Fruit fly (Drosophila melanogaster) whole organism, adult: Measurements from ENCODE around the gene CG17349.

Experiments used
- CG11617 ChIP-seq: fragments of 200-800 bp; sonication (Bioruptor generic); optimal IDR thresholded peaks from 2 replicates; lab custom pipeline; 2017; ENCODE audit warnings: mild to moderate bottlenecking, missing biosample characterization, missing genetic modification reagents, missing genetic modification characterization
- CG14711 ChIP-seq: fragments of 200-800 bp; sonication (Bioruptor generic); optimal IDR thresholded peaks from 2 replicates; lab custom pipeline; 2018; ENCODE audit warnings: missing biosample characterization, mild to moderate bottlenecking, missing genetic modification characterization, moderate library complexity
- CG1620 ChIP-seq: fragments of 200-800 bp; sonication (Bioruptor generic); optimal IDR thresholded peaks from 2 replicates; lab custom pipeline; 2016; ENCODE audit warnings: missing biosample characterization, missing genetic modification characterization
- CG33017 ChIP-seq: fragments of 200-800 bp; sonication (Bioruptor generic); optimal IDR thresholded peaks from 2 replicates; lab custom pipeline; 2018; ENCODE audit warnings: missing biosample characterization, mild to moderate bottlenecking, missing genetic modification characterization, moderate library complexity
- CG5204 ChIP-seq: fragments of 200-800 bp; sonication (Bioruptor generic); optimal IDR thresholded peaks from 2 replicates; lab custom pipeline; 2016; ENCODE audit warnings: missing biosample characterization, missing genetic modification characterization
- CG7045 ChIP-seq: fragments of 200-800 bp; sonication (Bioruptor generic); optimal IDR thresholded peaks from 2 replicates; lab custom pipeline; 2017; ENCODE audit warnings: missing biosample characterization, mild to moderate bottlenecking, missing genetic modification characterization
- CG7101 ChIP-seq: fragments of 200-800 bp; sonication (Bioruptor generic); optimal IDR thresholded peaks from 2 replicates; lab custom pipeline; 2018; ENCODE audit warnings: missing biosample characterization, mild to moderate bottlenecking, missing genetic modification characterization, moderate library complexity
- Clk ChIP-seq: fragments of 200-800 bp; sonication (Bioruptor generic); optimal IDR thresholded peaks from 2 replicates; lab custom pipeline; 2017; ENCODE audit warnings: missing biosample characterization, missing genetic modification characterization
- Crg-1 ChIP-seq: fragments of 200-800 bp; sonication (Bioruptor generic); optimal IDR thresholded peaks from 2 replicates; lab custom pipeline; 2016; ENCODE audit warnings: missing biosample characterization, missing genetic modification characterization
- Hr96 ChIP-seq: fragments of 200-800 bp; sonication (Bioruptor generic); optimal IDR thresholded peaks from 2 replicates; lab custom pipeline; 2016; ENCODE audit warnings: missing biosample characterization, missing genetic modification characterization
- Mnt ChIP-seq: fragments of 200-800 bp; sonication (Bioruptor generic); optimal IDR thresholded peaks from 2 replicates; lab custom pipeline; 2016; ENCODE audit warnings: missing biosample characterization, mild to moderate bottlenecking, missing genetic modification characterization
- bab1 ChIP-seq: fragments of 200-800 bp; sonication (Bioruptor generic); optimal IDR thresholded peaks from 3 replicates; lab custom pipeline; 2019; ENCODE audit warnings: missing biosample characterization, mild to moderate bottlenecking, missing genetic modification characterization, moderate library complexity
- cic ChIP-seq: fragments of 200-800 bp; sonication (Bioruptor generic); optimal IDR thresholded peaks from 2 replicates; lab custom pipeline; 2017; ENCODE audit warnings: missing biosample characterization, mild to moderate bottlenecking, missing genetic modification characterization, moderate library complexity
- cnc ChIP-seq, 2 experiments: fragments of >200 bp; optimal IDR thresholded peaks; 2 replicates each; lab custom pipeline; 2017
- kay ChIP-seq: fragments of 200-800 bp; sonication (Bioruptor generic); peaks from one replicate; lab custom pipeline; 2016; ENCODE audit warnings: missing biosample characterization, missing genetic modification characterization, borderline replicate concordance
- ovo ChIP-seq: fragments of 200-800 bp; sonication (Bioruptor generic); optimal IDR thresholded peaks from 2 replicates; lab custom pipeline; 2016; ENCODE audit warnings: missing biosample characterization, missing genetic modification characterization
- pad ChIP-seq: fragments of 200-800 bp; sonication (Bioruptor generic); optimal IDR thresholded peaks from 3 replicates; lab custom pipeline; 2017; ENCODE audit warnings: missing biosample characterization, missing genetic modification characterization, mild to moderate bottlenecking, moderate library complexity, missing genetic modification reagents
- tj ChIP-seq: fragments of 200-800 bp; sonication (Bioruptor generic); optimal IDR thresholded peaks from 3 replicates; lab custom pipeline; 2017; ENCODE audit warnings: missing biosample characterization, mild to moderate bottlenecking, missing genetic modification characterization, moderate library complexity
- toe ChIP-seq: fragments of 200-800 bp; sonication (Bioruptor generic); optimal IDR thresholded peaks from 2 replicates; lab custom pipeline; 2016; ENCODE audit warnings: missing biosample characterization, missing genetic modification characterization

Gene CG17349

DNA sequence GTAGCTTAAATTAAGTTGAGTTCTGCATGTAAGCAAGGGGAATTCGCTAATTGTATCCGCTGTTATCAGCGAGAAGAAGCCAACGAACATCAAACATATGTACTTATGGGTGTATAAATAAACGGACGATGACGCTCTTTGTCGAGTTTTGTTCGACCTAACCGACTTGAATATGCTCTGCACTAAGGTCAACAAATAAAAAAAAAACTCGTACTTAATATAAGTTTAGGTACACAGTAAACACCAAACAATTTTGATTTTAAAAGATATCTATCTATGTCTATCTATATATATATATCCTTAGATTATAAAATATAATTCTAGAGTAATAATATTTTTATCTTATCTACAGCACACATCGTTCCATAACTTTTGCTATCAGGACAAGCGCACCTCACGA is 5.6 kb upstream of the CG17349 start:
- TF ChIP-seq CG33017, result peak; percentile 65
- peak; percentile 65 for TF ChIP-seq CG11617 (GFP tag; lab: Kevin White, UChicago)
- TF ChIP-seq CG7101 (tag; lab: Kevin White, UChicago), result peak; percentile 63
- TF ChIP-seq CG14711, result peak; percentile 64
- peak; percentile 49 for TF ChIP-seq CG7045 (GFP tag; lab: Kevin White, UChicago)
- TF ChIP-seq cnc (optimal IDR thresholded peaks at IDR 0.05; lab: Kevin White, UChicago), result no peak
- TF ChIP-seq Mnt (GFP tag; lab: Kevin White, UChicago), result no peak
- peak; percentile 0 for TF ChIP-seq tj (GFP tag; lab: Kevin White, UChicago)

- TF ChIP-seq pad (GFP tag; lab: Kevin White, UChicago) (no peak), CG1620 (GFP tag; lab: Kevin White, UChicago) (no peak), CG7101 (tag; lab: Kevin White, UChicago) (no peak), ovo (GFP tag; lab: Kevin White, UChicago) (no peak), Hr96 (GFP tag; lab: Kevin White, UChicago) (no peak), CG7045 (GFP tag; lab: Kevin White, UChicago) (no peak), Mnt (GFP tag; lab: Kevin White, UChicago) (no peak), cnc (optimal IDR thresholded peaks at IDR 0.05; lab: Kevin White, UChicago) (no peak), cic (GFP tag; lab: Kevin White, UChicago) (no peak), CG5204 (GFP tag; lab: Kevin White, UChicago) (no peak)
These were observed 3.9 kb upstream of the CG17349 start for dm6 chr2L:19366301-19366700.

DNA sequence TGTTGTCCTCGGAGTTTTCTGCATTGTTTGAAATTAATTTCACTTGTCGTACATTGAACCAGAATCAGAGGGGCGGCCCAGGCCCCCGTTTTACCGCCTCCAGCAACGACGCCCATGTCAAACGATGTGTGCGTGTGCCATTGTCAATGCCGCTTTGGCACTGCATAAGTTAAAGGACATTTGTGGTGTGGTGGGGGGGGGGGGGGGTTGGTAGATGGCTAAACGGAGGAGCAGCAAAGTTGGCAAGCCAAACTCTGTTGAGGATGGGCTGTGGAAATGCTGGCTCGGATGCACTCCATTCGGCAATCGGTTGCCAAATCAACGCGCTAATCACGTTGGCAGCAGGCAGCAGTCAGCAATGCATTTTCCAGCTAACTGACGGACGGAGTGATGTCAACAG is 3.5 kb upstream of the CG17349 start:
- TF ChIP-seq ovo (GFP tag; lab: Kevin White, UChicago) (no peak), tj (GFP tag; lab: Kevin White, UChicago) (no peak), Hr96 (GFP tag; lab: Kevin White, UChicago) (no peak), CG33017 (no peak), CG7045 (GFP tag; lab: Kevin White, UChicago) (no peak), Crg-1 (GFP tag; lab: Kevin White, UChicago) (no peak), CG7101 (tag; lab: Kevin White, UChicago) (no peak), CG1620 (GFP tag; lab: Kevin White, UChicago) (no peak), CG5204 (GFP tag; lab: Kevin White, UChicago) (no peak), kay (GFP tag; lab: Kevin White, UChicago) (no peak), CG14711 (no peak), cic (GFP tag; lab: Kevin White, UChicago) (no peak), Clk (no peak)

DNA sequence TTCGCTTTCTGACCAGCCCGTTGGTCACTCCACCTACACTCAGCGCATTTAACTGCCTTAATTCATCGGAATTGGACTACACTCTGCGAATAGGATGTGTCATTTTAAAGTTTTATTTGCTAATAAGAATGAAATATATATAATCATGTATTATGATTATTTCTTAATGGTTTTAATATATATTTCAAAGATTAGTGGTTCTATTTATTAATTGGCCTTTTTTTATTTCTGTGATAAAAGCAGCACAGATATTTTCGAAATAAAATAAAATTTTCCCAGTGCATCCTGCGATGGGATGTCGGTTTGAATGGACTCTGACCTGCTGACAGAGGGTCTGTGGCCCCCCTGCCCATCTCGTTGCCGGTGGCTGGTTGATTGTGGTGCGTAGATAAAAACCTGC is 3.6 kb downstream of the CG17349 start:
- TF ChIP-seq CG7101 (tag; lab: Kevin White, UChicago) (no peak), ovo (GFP tag; lab: Kevin White, UChicago) (no peak), cnc (optimal IDR thresholded peaks at IDR 0.05; lab: Kevin White, UChicago) (no peak), CG14711 (no peak), toe (GFP tag; lab: Kevin White, UChicago) (no peak), CG1620 (GFP tag; lab: Kevin White, UChicago) (no peak), Clk (no peak), kay (GFP tag; lab: Kevin White, UChicago) (no peak), Hr96 (GFP tag; lab: Kevin White, UChicago) (no peak)

DNA sequence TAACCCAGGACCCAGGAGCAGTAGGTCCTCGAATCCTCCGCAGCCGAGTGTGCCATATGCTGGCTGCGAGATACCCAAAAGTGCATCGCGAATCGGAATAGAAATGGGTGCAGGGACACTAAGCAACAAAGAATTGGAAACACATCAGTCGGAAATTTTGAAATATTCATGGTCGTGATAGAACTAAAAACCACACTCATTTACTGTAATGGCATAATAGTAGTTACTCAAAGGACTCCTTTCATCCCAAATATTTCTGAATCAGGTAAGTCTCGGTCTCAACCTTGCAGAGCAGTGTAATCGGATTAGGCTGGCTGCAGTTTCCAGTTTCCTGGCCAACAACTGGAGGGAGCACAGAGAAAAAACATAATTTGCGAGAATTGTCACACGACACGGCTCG is 5.9 kb downstream of the CG17349 start:
- TF ChIP-seq CG11617 (GFP tag; lab: Kevin White, UChicago) (no peak), Crg-1 (GFP tag; lab: Kevin White, UChicago) (no peak), kay (GFP tag; lab: Kevin White, UChicago) (no peak), CG33017 (no peak), CG1620 (GFP tag; lab: Kevin White, UChicago) (no peak), toe (GFP tag; lab: Kevin White, UChicago) (no peak), CG14711 (no peak), Mnt (GFP tag; lab: Kevin White, UChicago) (no peak), CG7045 (GFP tag; lab: Kevin White, UChicago) (no peak), pad (GFP tag; lab: Kevin White, UChicago) (no peak)

DNA sequence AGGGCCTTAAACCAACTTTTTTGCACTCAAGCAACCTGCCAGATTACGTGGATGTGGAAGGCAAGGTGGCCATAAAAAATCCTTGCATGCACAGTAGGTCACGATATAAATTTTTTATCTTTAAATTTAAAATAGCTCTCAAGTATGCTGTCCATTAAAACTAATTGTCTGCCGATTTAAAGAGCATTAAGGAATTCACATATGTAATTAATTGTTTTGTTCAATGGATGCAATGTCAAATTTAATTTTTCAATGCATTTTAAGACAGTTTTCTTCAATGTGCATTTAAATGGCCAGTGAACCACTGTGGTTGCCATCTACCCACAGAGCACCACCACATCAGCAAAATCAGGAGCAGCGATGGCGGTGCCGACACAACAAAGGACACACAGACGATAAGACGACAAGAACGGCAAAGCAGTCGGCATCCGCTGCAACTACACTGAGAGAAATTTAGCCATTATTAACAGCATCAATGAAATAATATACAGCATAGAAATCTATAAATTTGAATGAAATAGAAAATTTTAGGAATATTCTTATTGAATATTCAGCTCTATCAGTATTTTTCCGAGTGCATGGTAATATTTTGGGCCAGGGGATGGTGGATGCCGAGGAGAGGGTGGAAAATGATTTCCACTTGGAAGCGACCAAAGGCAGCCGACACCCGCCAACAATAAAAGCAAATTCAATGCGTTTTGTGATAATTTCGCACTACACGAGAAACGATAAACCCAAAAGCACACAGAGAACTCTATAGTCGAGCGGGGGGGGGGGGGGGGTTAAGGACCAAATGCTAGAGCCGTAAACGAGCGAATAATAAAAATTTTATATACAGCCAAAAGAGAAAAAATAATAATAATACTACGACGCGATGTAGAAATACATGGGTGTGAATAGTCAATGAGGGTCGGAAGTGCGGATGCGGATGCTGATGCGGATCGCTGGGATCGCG is 7.2 kb downstream of the CG17349 start:
- TF ChIP-seq CG1620 (GFP tag; lab: Kevin White, UChicago), result no peak
- TF ChIP-seq Crg-1 (GFP tag; lab: Kevin White, UChicago), result no peak
- no peak for TF ChIP-seq toe (GFP tag; lab: Kevin White, UChicago)
- TF ChIP-seq cnc (optimal IDR thresholded peaks at IDR 0.05; lab: Kevin White, UChicago), result no peak
- TF ChIP-seq Mnt (GFP tag; lab: Kevin White, UChicago), result no peak
- TF ChIP-seq ovo (GFP tag; lab: Kevin White, UChicago), result no peak
- TF ChIP-seq kay (GFP tag; lab: Kevin White, UChicago), result no peak
- TF ChIP-seq tj (GFP tag; lab: Kevin White, UChicago), result no peak
- TF ChIP-seq CG7101 (tag; lab: Kevin White, UChicago), result no peak
- no peak for TF ChIP-seq pad (GFP tag; lab: Kevin White, UChicago)
- no peak for TF ChIP-seq CG11617 (GFP tag; lab: Kevin White, UChicago)
- TF ChIP-seq cic (GFP tag; lab: Kevin White, UChicago), result no peak
- no peak for TF ChIP-seq bab1
- TF ChIP-seq Clk, result no peak
- TF ChIP-seq CG7045 (GFP tag; lab: Kevin White, UChicago), result no peak
- no peak for TF ChIP-seq CG33017
